Worm (Caenorhabditis elegans) whole organism, L1 larva: ENCODE results near the gene his-24.

Source experiments
- C16A3.4 ChIP-seq: fragments of 150-350 bp; optimal IDR thresholded peaks from 2 replicates; lab custom pipeline; 2014; ENCODE audit warnings: missing biosample characterization, missing genetic modification characterization
- aly-2 ChIP-seq: fragments of 150-350 bp; optimal IDR thresholded peaks from 2 replicates; lab custom pipeline; 2014; ENCODE audit warnings: missing biosample characterization, missing genetic modification characterization
- blmp-1 ChIP-seq: fragments of 150-350 bp; optimal IDR thresholded peaks from 2 replicates; lab custom pipeline; 2014; ENCODE audit warnings: missing biosample characterization, missing genetic modification characterization
- ceh-63 ChIP-seq: fragments of 200-800 bp; sonication (Bioruptor generic); optimal IDR thresholded peaks from 2 replicates; lab custom pipeline; 2018; ENCODE audit warnings: mild to moderate bottlenecking, missing genetic modification characterization, missing compliant biosample characterization
- ceh-8 ChIP-seq: fragments of 200-800 bp; sonication (Bioruptor generic); optimal IDR thresholded peaks from 2 replicates; lab custom pipeline; 2018; ENCODE audit warnings: mild to moderate bottlenecking, missing genetic modification characterization, moderate library complexity, missing compliant biosample characterization
- ceh-88 ChIP-seq: fragments of 200-800 bp; sonication (Bioruptor generic); IDR thresholded peaks from 2 replicates; pipeline ENCODE4 v1.3.6; 2022; ENCODE audit warnings: missing genetic modification characterization, missing compliant biosample characterization
- ces-1 ChIP-seq: fragments of 150-350 bp; optimal IDR thresholded peaks from 2 replicates; lab custom pipeline; 2014; ENCODE audit warnings: missing biosample characterization, missing genetic modification reagents, missing genetic modification characterization
- dpl-1 ChIP-seq, 3 experiments: fragments of 150-350 bp in 2 of 3; sonication (generic microtip) in 1 of 3; optimal IDR thresholded peaks; 2 replicates each; lab custom pipeline; 2014 to 2017; ENCODE audit warnings: missing biosample characterization in 3 of 3, missing genetic modification characterization in 3 of 3, missing genetic modification reagents in 3 of 3
- dsc-1 ChIP-seq: sonication (generic microtip); optimal IDR thresholded peaks from 2 replicates; lab custom pipeline; 2016; ENCODE audit warnings: mild to moderate bottlenecking, missing genetic modification characterization, missing compliant biosample characterization
- efl-1 ChIP-seq, 4 experiments: fragments of 150-350 bp; optimal IDR thresholded peaks in 3 of 4; peaks in 1 of 4; 1 replicate in 1 of 4; 2 replicates in 3 of 4; lab custom pipeline; 2014; ENCODE audit warnings: missing biosample characterization in 2 of 4, missing genetic modification characterization in 2 of 4, missing genetic modification reagents in 2 of 4
- elt-3 ChIP-seq, 6 experiments: fragments of 150-350 bp in 1 of 6; sonication (generic microtip); optimal IDR thresholded peaks; 2 replicates each; lab custom pipeline; 2017 to 2018; ENCODE audit warnings: missing biosample characterization in 6 of 6, missing genetic modification characterization in 6 of 6, inconsistent platforms in 1 of 6
- fkh-4 ChIP-seq: sonication (generic microtip); optimal IDR thresholded peaks from 2 replicates; lab custom pipeline; 2016; ENCODE audit warnings: missing compliant biosample characterization, missing genetic modification characterization, borderline replicate concordance
- fkh-8 ChIP-seq: sonication (generic microtip); optimal IDR thresholded peaks from 2 replicates; lab custom pipeline; 2016; ENCODE audit warnings: mild to moderate bottlenecking, missing genetic modification characterization, missing compliant biosample characterization
- hlh-17 ChIP-seq: fragments of 200-800 bp; sonication (Bioruptor generic); optimal IDR thresholded peaks from 2 replicates; lab custom pipeline; 2018; ENCODE audit warnings: missing genetic modification characterization, mild to moderate bottlenecking, missing compliant biosample characterization, moderate library complexity, borderline replicate concordance
- irx-1 ChIP-seq: sonication (generic microtip); optimal IDR thresholded peaks from 2 replicates; lab custom pipeline; 2016; ENCODE audit warnings: missing genetic modification characterization, missing compliant biosample characterization
- isw-1 ChIP-seq: fragments of 200-800 bp; sonication (Bioruptor generic); IDR thresholded peaks from 2 replicates; pipeline ENCODE4 v1.3.6; 2022; ENCODE audit warnings: missing genetic modification characterization, missing compliant biosample characterization
- lin-13 ChIP-seq: fragments of 150-350 bp; optimal IDR thresholded peaks from 2 replicates; lab custom pipeline; 2014; ENCODE audit warnings: missing biosample characterization, missing genetic modification reagents, missing genetic modification characterization
- lin-14 ChIP-seq: fragments of 200-800 bp; sonication (Bioruptor generic); optimal IDR thresholded peaks from 2 replicates; lab custom pipeline; 2018; ENCODE audit warnings: mild to moderate bottlenecking, missing genetic modification characterization, moderate library complexity, missing compliant biosample characterization
- lin-15B ChIP-seq: fragments of 150-350 bp; sonication (generic microtip); optimal IDR thresholded peaks from 3 replicates; lab custom pipeline; 2014; ENCODE audit warnings: missing biosample characterization, missing genetic modification characterization
- lsy-2 ChIP-seq, 2 experiments: fragments of 150-350 bp; optimal IDR thresholded peaks; 2 replicates each; lab custom pipeline; 2014; ENCODE audit warnings: missing biosample characterization in 2 of 2, missing genetic modification characterization in 2 of 2
- mep-1 ChIP-seq: fragments of 150-350 bp; optimal IDR thresholded peaks from 2 replicates; lab custom pipeline; 2014; ENCODE audit warnings: missing biosample characterization, missing genetic modification characterization
- nhr-11 ChIP-seq: fragments of 150-350 bp; optimal IDR thresholded peaks from 2 replicates; lab custom pipeline; 2014; ENCODE audit warnings: missing biosample characterization, missing genetic modification characterization
- nhr-20 ChIP-seq: sonication (generic microtip); optimal IDR thresholded peaks from 2 replicates; lab custom pipeline; 2016; ENCODE audit warnings: mild to moderate bottlenecking, missing genetic modification characterization, missing compliant biosample characterization
- nhr-28 ChIP-seq: fragments of 150-350 bp; optimal IDR thresholded peaks from 2 replicates; lab custom pipeline; 2014; ENCODE audit warnings: missing biosample characterization, missing genetic modification characterization
- nhr-47 ChIP-seq: sonication (generic microtip); optimal IDR thresholded peaks from 2 replicates; lab custom pipeline; 2016; ENCODE audit warnings: mild to moderate bottlenecking, missing genetic modification characterization, moderate library complexity, missing compliant biosample characterization
- nhr-71 ChIP-seq: sonication (generic microtip); optimal IDR thresholded peaks from 2 replicates; lab custom pipeline; 2016; ENCODE audit warnings: mild to moderate bottlenecking, missing genetic modification characterization, moderate library complexity, missing compliant biosample characterization
- nhr-76 ChIP-seq: sonication (generic microtip); optimal IDR thresholded peaks from 2 replicates; lab custom pipeline; 2017; ENCODE audit warnings: missing biosample characterization, missing genetic modification characterization
- pag-3 ChIP-seq: sonication (generic microtip); optimal IDR thresholded peaks from 2 replicates; lab custom pipeline; 2017; ENCODE audit warnings: missing genetic modification characterization, mild to moderate bottlenecking, missing compliant biosample characterization, antibody characterized with exemption, borderline replicate concordance; ENCODE audit not compliant: insufficient read depth
- pqm-1 ChIP-seq: sonication (generic microtip); optimal IDR thresholded peaks from 3 replicates; lab custom pipeline; 2017; ENCODE audit warnings: missing biosample characterization, missing genetic modification characterization
- rnt-1 ChIP-seq: sonication (generic microtip); optimal IDR thresholded peaks from 2 replicates; lab custom pipeline; 2016; ENCODE audit warnings: mild to moderate bottlenecking, missing genetic modification characterization, moderate library complexity, missing compliant biosample characterization
- snpc-4 ChIP-seq: fragments of 150-350 bp; optimal IDR thresholded peaks from 2 replicates; lab custom pipeline; 2014; ENCODE audit warnings: missing biosample characterization, missing genetic modification characterization
- sptf-1 ChIP-seq: fragments of 150-350 bp; optimal IDR thresholded peaks from 2 replicates; lab custom pipeline; 2014; ENCODE audit warnings: missing biosample characterization, missing genetic modification characterization
- sup-37 ChIP-seq: fragments of 200-800 bp; sonication (Bioruptor generic); optimal IDR thresholded peaks from 2 replicates; lab custom pipeline; 2018; ENCODE audit warnings: mild to moderate bottlenecking, missing genetic modification characterization, missing compliant biosample characterization
- swsn-7 ChIP-seq: sonication (generic microtip); optimal IDR thresholded peaks from 2 replicates; lab custom pipeline; 2016; ENCODE audit warnings: missing genetic modification characterization, missing compliant biosample characterization
- tbx-2 ChIP-seq: sonication (generic microtip); optimal IDR thresholded peaks from 2 replicates; lab custom pipeline; 2016; ENCODE audit warnings: missing genetic modification characterization, missing compliant biosample characterization
- tlp-1 ChIP-seq: fragments of 150-350 bp; optimal IDR thresholded peaks from 2 replicates; lab custom pipeline; 2014; ENCODE audit warnings: missing biosample characterization, missing genetic modification characterization
- unc-30 ChIP-seq: sonication (generic microtip); optimal IDR thresholded peaks from 2 replicates; lab custom pipeline; 2017; ENCODE audit warnings: missing biosample characterization, missing genetic modification characterization
- unc-86 ChIP-seq: sonication (generic microtip); optimal IDR thresholded peaks from 2 replicates; lab custom pipeline; 2016; ENCODE audit warnings: missing genetic modification characterization, missing compliant biosample characterization
- unc-98 ChIP-seq: fragments of 200-800 bp; sonication (Bioruptor generic); IDR thresholded peaks from 2 replicates; pipeline ENCODE4 v1.3.6; 2022; ENCODE audit warnings: missing genetic modification characterization, missing compliant biosample characterization
- vab-15 ChIP-seq: sonication (generic microtip); optimal IDR thresholded peaks from 2 replicates; lab custom pipeline; 2017; ENCODE audit warnings: missing genotype, mild to moderate bottlenecking, missing genetic modification characterization, missing compliant biosample characterization
- zag-1 ChIP-seq: fragments of 150-350 bp; optimal IDR thresholded peaks from 2 replicates; lab custom pipeline; 2014; ENCODE audit warnings: missing biosample characterization, missing genetic modification characterization
- zip-4 ChIP-seq: fragments of 200-800 bp; sonication (Bioruptor generic); optimal IDR thresholded peaks from 2 replicates; lab custom pipeline; 2018; ENCODE audit warnings: mild to moderate bottlenecking, missing genetic modification characterization, moderate library complexity, missing compliant biosample characterization

Gene his-24

DNA sequence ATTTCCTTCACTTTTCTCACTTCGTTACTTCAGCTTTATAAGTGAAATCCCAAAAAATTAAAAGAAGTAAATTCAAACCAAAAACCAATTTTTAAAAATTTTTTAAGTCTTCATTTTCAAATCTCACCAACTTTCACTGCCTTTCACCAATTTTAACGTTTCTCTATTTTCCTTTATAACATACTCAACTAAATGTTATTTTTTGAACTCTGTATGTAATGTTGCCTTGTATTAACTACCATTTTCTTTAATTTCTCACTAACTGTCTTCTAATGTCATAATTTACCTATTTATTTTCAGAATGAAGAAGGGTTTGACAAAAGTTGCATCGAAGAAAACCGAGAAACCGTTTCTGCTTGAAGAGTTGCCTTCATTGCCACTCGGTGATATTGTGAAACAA is 45.2 kb upstream of the his-24 start, which contains the start of gene F23D12.4:
TSS of gene F23D12.4 (plus strand) at position 301 of the 400 bp plus-strand sequence.
- TF ChIP-seq sup-37 (GFP tag; lab: Kevin White, UChicago) (no peak), efl-1 (optimal IDR thresholded peaks at IDR 0.05; lab: Kevin White, UChicago) (no peak), efl-1 (GFP tag; optimal IDR thresholded peaks at IDR 0.05 in 1 of 2; lab: Kevin White, UChicago) (no peak), zag-1 (no peak), dpl-1 (GFP tag; optimal IDR thresholded peaks at IDR 0.05; lab: Kevin White, UChicago) (no peak), nhr-28 (tag; lab: Kevin White, UChicago) (no peak), lin-14 (no peak), nhr-71 (no peak)

DNA sequence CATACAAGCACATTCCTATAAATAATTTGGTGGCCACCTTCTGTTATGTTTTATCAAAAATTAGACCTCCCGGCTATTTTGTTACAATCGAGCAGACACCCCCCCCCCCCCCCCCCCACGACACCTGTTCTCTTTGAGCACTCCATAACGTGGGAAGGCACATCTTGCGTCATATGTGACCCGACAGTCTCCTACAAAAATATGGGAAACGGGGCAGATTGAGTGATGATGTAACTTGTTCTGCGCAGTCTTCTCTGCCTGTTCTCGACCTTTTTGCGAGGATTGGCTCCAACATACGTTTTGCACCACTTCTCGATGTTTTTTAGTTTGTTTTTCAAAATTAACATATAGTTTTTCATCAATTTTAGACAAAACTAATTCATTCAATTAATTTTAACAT is 42.4 kb upstream of the his-24 start:
- TF ChIP-seq isw-1 (GFP tag; lab: Robert Waterston, UW) (no peak), ceh-88 (GFP tag; lab: Robert Waterston, UW) (no peak), lin-13 (GFP tag; lab: Kevin White, UChicago) (no peak), lin-15B (tag; lab: Kevin White, UChicago) (no peak), elt-3 (tag; optimal IDR thresholded peaks at IDR 0.05; lab: Kevin White, UChicago) (no peak), ces-1 (GFP tag; lab: Kevin White, UChicago) (no peak), tlp-1 (tag; lab: Kevin White, UChicago) (no peak), nhr-11 (tag; lab: Kevin White, UChicago) (no peak), mep-1 (tag; lab: Kevin White, UChicago) (no peak), unc-30 (tag; lab: Kevin White, UChicago) (no peak), pag-3 (tag; lab: Kevin White, UChicago) (no peak), nhr-47 (tag; lab: Kevin White, UChicago) (no peak), aly-2 (tag; lab: Kevin White, UChicago) (no peak), pqm-1 (tag; lab: Kevin White, UChicago) (no peak), swsn-7 (tag; lab: Kevin White, UChicago) (no peak)

- no peak for TF ChIP-seq unc-98 (GFP tag; lab: Robert Waterston, UW)
- TF ChIP-seq ceh-8 (GFP tag; lab: Kevin White, UChicago) = no peak
- no peak for TF ChIP-seq efl-1 (optimal IDR thresholded peaks at IDR 0.05; lab: Kevin White, UChicago)
- TF ChIP-seq efl-1 (GFP tag; optimal IDR thresholded peaks at IDR 0.05 in 1 of 2; lab: Kevin White, UChicago) = no peak
- no peak for TF ChIP-seq snpc-4 (tag; lab: Kevin White, UChicago)
- TF ChIP-seq C16A3.4 = no peak
- no peak for TF ChIP-seq lin-13 (GFP tag; lab: Kevin White, UChicago)
- no peak for TF ChIP-seq vab-15 (tag; lab: Kevin White, UChicago)
- TF ChIP-seq fkh-4 (tag; lab: Kevin White, UChicago) = no peak
- no peak for TF ChIP-seq unc-86
- TF ChIP-seq dsc-1 (tag; lab: Kevin White, UChicago) = no peak
- no peak for TF ChIP-seq lsy-2 (tag; optimal IDR thresholded peaks at IDR 0.05; lab: Kevin White, UChicago)
- TF ChIP-seq blmp-1 (tag; lab: Kevin White, UChicago) = no peak
- no peak for TF ChIP-seq nhr-20
- TF ChIP-seq fkh-8 (tag; lab: Kevin White, UChicago) = no peak
- TF ChIP-seq mep-1 (tag; lab: Kevin White, UChicago) = no peak
- no peak for TF ChIP-seq ceh-63 (GFP tag; lab: Kevin White, UChicago)
- no peak for TF ChIP-seq zip-4
- no peak for TF ChIP-seq sptf-1 (tag; lab: Kevin White, UChicago)
Measured at ce11 chrX:14447910-14448309, 42.0 kb upstream of the his-24 start, which contains the start of gene jmjd-3.2. jmjd-3.2 (plus strand) TSS chrX:14448210.

ce11 chrX:14453735-14454134 is 36.2 kb upstream of the his-24 start, which contains the start of gene F23D12.7:
F23D12.7 (minus strand) TSS chrX:14453835.
- TF ChIP-seq snpc-4 (tag; lab: Kevin White, UChicago) = no peak
- TF ChIP-seq nhr-76 (tag; lab: Kevin White, UChicago) = no peak
- TF ChIP-seq hlh-17 (GFP tag; lab: Kevin White, UChicago) = no peak
- peak; percentile 43 for TF ChIP-seq rnt-1 (tag; lab: Kevin White, UChicago)
- no peak for TF ChIP-seq fkh-4 (tag; lab: Kevin White, UChicago)
- TF ChIP-seq tlp-1 (tag; lab: Kevin White, UChicago) = no peak
- no peak for TF ChIP-seq isw-1 (GFP tag; lab: Robert Waterston, UW)
- TF ChIP-seq irx-1 = no peak
- no peak for TF ChIP-seq tbx-2 (tag; lab: Kevin White, UChicago)
